Worm (Caenorhabditis elegans) whole organism, midembryonic: ENCODE measurements around the gene F35F10.14.

ENCODE experiments used
- T22C8.4 ChIP-seq: fragments of 200-800 bp; sonication (Bioruptor generic); IDR thresholded peaks from 2 replicates; pipeline ENCODE4 v1.3.6; 2022; ENCODE audit warnings: missing genetic modification characterization, missing compliant biosample characterization
- klf-2 ChIP-seq: fragments of 200-800 bp; sonication (Bioruptor generic); conservative IDR thresholded peaks from 2 replicates; pipeline ENCODE4 v1.3.6; 2022; ENCODE audit warnings: missing genetic modification reagents, missing genetic modification characterization, missing compliant biosample characterization
- ztf-29 ChIP-seq: fragments of 200-800 bp; sonication (Bioruptor generic); IDR thresholded peaks from 2 replicates; pipeline ENCODE4 v1.3.6; 2022; ENCODE audit warnings: missing genetic modification reagents, missing genetic modification characterization, missing compliant biosample characterization

DNA sequence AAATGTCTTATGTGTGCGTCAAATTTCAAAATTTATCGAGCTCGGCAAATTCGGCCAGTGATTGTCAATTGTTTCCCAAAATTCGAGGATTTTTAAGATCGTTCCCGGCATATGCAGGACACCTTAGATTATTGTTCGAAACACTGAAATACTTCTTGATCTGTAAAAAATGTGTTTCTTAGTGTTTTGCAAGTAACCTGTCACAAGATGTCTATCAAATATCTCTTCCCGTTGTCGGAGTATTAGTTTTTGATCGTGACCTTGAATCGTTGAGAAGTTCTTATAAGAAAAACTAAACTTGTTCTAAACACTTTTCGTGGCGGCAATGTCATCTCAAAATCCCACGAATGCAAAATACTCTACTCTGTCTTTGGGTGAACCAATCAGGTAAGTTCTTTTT, 42.6 kb upstream of the F35F10.14 start, which contains the start of gene C04E12.4:
- TF ChIP-seq T22C8.4 (GFP tag; lab: Robert Waterston, UW) (no peak), klf-2 (GFP tag; lab: Robert Waterston, UW) (no peak), ztf-29 (GFP tag; lab: Robert Waterston, UW) (no peak)
